Worm (Caenorhabditis elegans): ENCODE results near the gene hsp-4.

Gene hsp-4

ce11 chrII:7319471-7319870 lies 33.0 kb downstream of the hsp-4 start (continued):
- TF ChIP-seq snpc-1.3 (tag; optimal IDR thresholded peaks at IDR 0.05; ENCODE audit: insufficient read depth) (no peak), nfyb-1 (GFP tag; IDR thresholded peaks at IDR 0.05) (peak; percentile 51; the same call in 1 of the 2 replicates), hrde-1 (tag; optimal IDR thresholded peaks at IDR 0.05; ENCODE audit: borderline replicate concordance) (no peak), egl-44 (GFP tag; IDR thresholded peaks at IDR 0.05) (no peak), tlf-1 (GFP tag; optimal IDR thresholded peaks at IDR 0.05) (no peak), madf-8 (GFP tag; conservative IDR thresholded peaks at IDR 0.05) (no peak), mxl-1 (tag; optimal IDR thresholded peaks at IDR 0.05) (no peak), nhr-80 (tag; optimal IDR thresholded peaks at IDR 0.05) (no peak), ceh-58 (GFP tag; IDR thresholded peaks at IDR 0.05) (no peak), C06A6.2 (GFP tag; conservative IDR thresholded peaks at IDR 0.05) (no peak), F55B11.4 (tag; optimal IDR thresholded peaks at IDR 0.05; ENCODE audit: borderline replicate concordance, insufficient read depth) (no peak), sptf-2 (GFP tag; optimal IDR thresholded peaks at IDR 0.05) (no peak), ztf-3 (GFP tag; optimal IDR thresholded peaks at IDR 0.05) (no peak), B0035.1 (tag; optimal IDR thresholded peaks at IDR 0.05) (peak; percentile 18), madf-3 (GFP tag; IDR thresholded peaks at IDR 0.05) (0 out of 2 replicates have a peak, but pooled peaks have one; percentile 19), ztf-26 (tag; optimal IDR thresholded peaks at IDR 0.05) (no peak), unc-62 (GFP tag; optimal IDR thresholded peaks at IDR 0.05) (no peak), F22D6.2 (tag; optimal IDR thresholded peaks at IDR 0.05) (no peak), unc-130 (GFP tag; optimal IDR thresholded peaks at IDR 0.05) (no peak), K12H6.12 (tag; optimal IDR thresholded peaks at IDR 0.05) (peak; percentile 63), pha-4 (tag; optimal IDR thresholded peaks at IDR 0.05) (no peak), athp-1 (tag; optimal IDR thresholded peaks at IDR 0.05) (peak; percentile 62), hlh-12 (tag; optimal IDR thresholded peaks at IDR 0.05) (no peak), F57C9.4 (tag; optimal IDR thresholded peaks at IDR 0.05) (peak; percentile 19), bed-2 (GFP tag; IDR thresholded peaks at IDR 0.05) (no peak), ztf-6 (GFP tag; IDR thresholded peaks at IDR 0.05) (no peak), lsy-27 (tag; optimal IDR thresholded peaks at IDR 0.05; ENCODE audit: borderline replicate concordance, insufficient read depth) (no peak), dox-1 (GFP tag; IDR thresholded peaks at IDR 0.05) (no peak), egl-18 (GFP tag; IDR thresholded peaks at IDR 0.05) (no peak), nfya-2 (GFP tag; IDR thresholded peaks at IDR 0.05) (0 out of 2 replicates have a peak, but pooled peaks have one; percentile 38), mel-28 (tag; optimal IDR thresholded peaks at IDR 0.05; ENCODE audit: borderline replicate concordance) (no peak), zfh-2 (GFP tag; conservative IDR thresholded peaks at IDR 0.05) (no peak), F37B4.10 (GFP tag; IDR thresholded peaks at IDR 0.05) (no peak), Y95B8A.8 (GFP tag; IDR thresholded peaks at IDR 0.05) (no peak), mcd-1 (GFP tag; IDR thresholded peaks at IDR 0.05) (no peak), atf-7 (tag; optimal IDR thresholded peaks at IDR 0.05) (peak; percentile 60), F49E8.2 (tag; optimal IDR thresholded peaks at IDR 0.05; ENCODE audit: insufficient read depth) (no peak), Y79H2A.3 (GFP tag; conservative IDR thresholded peaks at IDR 0.05) (no peak), dpff-1 (tag; optimal IDR thresholded peaks at IDR 0.05) (no peak), nfya-1 (tag; optimal IDR thresholded peaks at IDR 0.05; ENCODE audit: borderline replicate concordance, insufficient read depth) (no peak), die-1 (tag; optimal IDR thresholded peaks at IDR 0.05) (no peak), nhr-27 (tag; optimal IDR thresholded peaks at IDR 0.05) (no peak), B0261.1 (tag; optimal IDR thresholded peaks at IDR 0.05) (no peak), ceh-79 (tag; optimal IDR thresholded peaks at IDR 0.05) (no peak), ceh-40 (GFP tag; IDR thresholded peaks at IDR 0.05) (no peak), xnd-1 (tag; optimal IDR thresholded peaks at IDR 0.05) (no peak), T26A5.8 (tag; optimal IDR thresholded peaks at IDR 0.05) (no peak), Y53G8AR.9 (GFP tag; conservative IDR thresholded peaks at IDR 0.05) (no peak), ztf-25 (GFP tag; IDR thresholded peaks at IDR 0.05) (0 out of 2 replicates have a peak, but pooled peaks have one; percentile 23)

All from whole organism, young adult.